Fruit fly (Drosophila melanogaster) whole organism, pupa: ENCODE results near the gene GstD4.

Experiments
- CG10348 ChIP-seq: fragments of 200-800 bp; sonication (Bioruptor generic); IDR thresholded peaks from 2 replicates; pipeline ENCODE4 v1.3.6; 2022; ENCODE audit warnings: missing biosample characterization, missing genetic modification characterization
- CG12605 ChIP-seq: fragments of 200-800 bp; sonication (Bioruptor generic); IDR thresholded peaks from 2 replicates; pipeline ENCODE4 v1.3.6; 2022; ENCODE audit warnings: missing biosample characterization, missing genetic modification characterization
- CG4496 ChIP-seq: fragments of 200-800 bp; sonication (Bioruptor generic); IDR thresholded peaks from 3 replicates; pipeline ENCODE4 v1.3.6; 2022; ENCODE audit warnings: missing biosample characterization, missing genetic modification characterization
- CG8159 ChIP-seq: fragments of 200-800 bp; sonication (Bioruptor generic); optimal IDR thresholded peaks from 3 replicates; lab custom pipeline; 2018; ENCODE audit warnings: missing biosample characterization, mild to moderate bottlenecking, missing genetic modification characterization, moderate library complexity
- D1 ChIP-seq: fragments of 200-800 bp; sonication (Bioruptor generic); optimal IDR thresholded peaks from 2 replicates; lab custom pipeline; 2018; ENCODE audit warnings: missing biosample characterization, mild to moderate bottlenecking, missing genetic modification characterization, moderate library complexity
- EcR ChIP-seq: fragments of 200-800 bp; sonication (Bioruptor generic); optimal IDR thresholded peaks from 3 replicates; lab custom pipeline; 2019; ENCODE audit warnings: missing biosample characterization, missing genetic modification characterization, mild to moderate bottlenecking, moderate library complexity, missing genetic modification reagents
- Ets98B ChIP-seq: fragments of 200-800 bp; sonication (Bioruptor generic); IDR thresholded peaks from 2 replicates; pipeline ENCODE4 v1.3.6; 2022; ENCODE audit warnings: missing biosample characterization, missing genetic modification characterization
- Snoo ChIP-seq: fragments of 200-800 bp; sonication (Bioruptor generic); optimal IDR thresholded peaks from 3 replicates; lab custom pipeline; 2017; ENCODE audit warnings: missing biosample characterization, mild to moderate bottlenecking, missing genetic modification characterization, inconsistent platforms
- gl ChIP-seq: fragments of 200-800 bp; sonication (Bioruptor generic); optimal IDR thresholded peaks from 2 replicates; lab custom pipeline; 2018; ENCODE audit warnings: missing biosample characterization, mild to moderate bottlenecking, missing genetic modification characterization

Gene GstD4

dm6 chr3R:12422379-12422975 is 48.6 kb downstream of the GstD4 start, which contains the start of the genes Scgbeta and CG17202:
Gene Scgbeta, minus strand, starts transcription at chr3R:12422429.
Gene CG17202, plus strand, starts transcription at chr3R:12422768.
- TF ChIP-seq CG4496 (no peak), CG8159 (tag; lab: Kevin White, UChicago) (no peak), CG10348 (GFP tag; lab: Robert Waterston, UW) (no peak), Ets98B (GFP tag; lab: Robert Waterston, UW) (peak; percentile 22; the same call in 1 of the 2 replicates)

dm6 chr3R:12423997-12424396 is 50.1 kb downstream of the GstD4 start:
- TF ChIP-seq D1 (tag; lab: Kevin White, UChicago) (no peak), gl (tag; lab: Kevin White, UChicago) (no peak), CG12605 (no peak), CG10348 (GFP tag; lab: Robert Waterston, UW) (no peak), EcR (GFP tag; lab: Kevin White, UChicago) (peak; percentile 2), Snoo (no peak)
